In the genomic region with DNA sequence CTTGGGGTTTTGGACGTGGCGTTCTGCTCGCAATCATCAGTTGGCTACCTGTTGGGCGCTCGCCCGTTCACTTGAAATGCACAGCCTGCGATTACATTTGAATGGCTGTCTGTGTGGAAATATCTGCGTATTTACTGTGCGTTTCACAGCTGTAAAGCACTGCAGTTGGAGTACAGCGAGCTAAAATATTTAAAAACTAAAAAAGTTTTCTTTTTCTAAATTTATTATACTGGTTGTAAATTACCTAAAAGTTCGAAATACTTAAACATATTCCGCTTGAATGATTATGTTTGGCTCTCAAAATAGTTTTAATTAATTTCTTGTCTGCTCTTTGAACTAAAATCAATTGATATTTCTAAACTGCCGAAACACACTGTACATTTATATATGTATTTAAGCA, we compare ENCODE assay signal across 1 fruit fly cellular context.
TF ChIP-seq lines count a peak whose summit lies in the region.

No protein-coding gene starts in this region.

TF ChIP-seq in whole organism, embryonic, 481 proteins besides CTCF, POLR2A, EP300 and RAD21 (continued from another document):
- no peak for TF ChIP-seq ATbp (GFP tag; optimal IDR thresholded peaks at IDR 0.05; lab: Kevin White, UChicago)
- no peak for TF ChIP-seq NC2α (GFP tag; optimal IDR thresholded peaks at IDR 0.05; lab: Kevin White, UChicago)
- TF ChIP-seq ham (GFP tag; IDR thresholded peaks at IDR 0.05; lab: Robert Waterston, UW) = no peak
- 0 out of 2 replicates have a peak, but pooled peaks have one; percentile 6 for TF ChIP-seq CG6689 (GFP tag; IDR thresholded peaks at IDR 0.05; lab: Robert Waterston, UW)
- TF ChIP-seq ssp (GFP tag; IDR thresholded peaks at IDR 0.05; lab: Robert Waterston, UW) = no peak
- no peak for TF ChIP-seq CG34224 (GFP tag; IDR thresholded peaks at IDR 0.05; lab: Robert Waterston, UW; ENCODE audit: partially characterized antibody)
- TF ChIP-seq CG8281 (tag; optimal IDR thresholded peaks at IDR 0.05; lab: Kevin White, UChicago) = no peak
- no peak for TF ChIP-seq Dref (GFP tag; IDR thresholded peaks at IDR 0.05; lab: Robert Waterston, UW)
- no peak for TF ChIP-seq h (optimal IDR thresholded peaks at IDR 0.05; lab: Kevin White, UChicago)
- TF ChIP-seq odd (GFP tag; optimal IDR thresholded peaks at IDR 0.05; lab: Kevin White, UChicago) = no peak
- TF ChIP-seq schlank (tag; optimal IDR thresholded peaks at IDR 0.05; lab: Kevin White, UChicago) = no peak
- TF ChIP-seq vvl (GFP tag; IDR thresholded peaks at IDR 0.05; lab: Robert Waterston, UW) = 0 out of 2 replicates have a peak, but pooled peaks have one; percentile 6
- TF ChIP-seq Bdp1 (GFP tag; optimal IDR thresholded peaks at IDR 0.05; lab: Kevin White, UChicago) = no peak
- no peak for TF ChIP-seq CG17802 (tag; optimal IDR thresholded peaks at IDR 0.05; lab: Kevin White, UChicago)
- no peak for TF ChIP-seq yki (optimal IDR thresholded peaks at IDR 0.05; lab: Kevin White, UChicago)
- no peak for TF ChIP-seq al (GFP tag; IDR thresholded peaks at IDR 0.05; lab: Robert Waterston, UW)
- TF ChIP-seq pan (optimal IDR thresholded peaks at IDR 0.05; lab: Kevin White, UChicago) = no peak
- no peak for TF ChIP-seq pan (GFP tag; optimal IDR thresholded peaks at IDR 0.05 in 1 of 2, IDR thresholded peaks at IDR 0.05 in 1 of 2)
- peak; percentile 6 for TF ChIP-seq Oli (tag; optimal IDR thresholded peaks at IDR 0.05; lab: Kevin White, UChicago)
- TF ChIP-seq CG10654 (GFP tag; optimal IDR thresholded peaks at IDR 0.05; lab: Kevin White, UChicago) = no peak
- no peak for TF ChIP-seq CG18764 (GFP tag; optimal IDR thresholded peaks at IDR 0.05; lab: Kevin White, UChicago)
- TF ChIP-seq CG12659 (GFP tag; optimal IDR thresholded peaks at IDR 0.05; lab: Kevin White, UChicago) = no peak
- no peak for TF ChIP-seq CG7963 (GFP tag; IDR thresholded peaks at IDR 0.05; lab: Robert Waterston, UW; ENCODE audit: partially characterized antibody)
- no peak for TF ChIP-seq scrt (GFP tag; optimal IDR thresholded peaks at IDR 0.05; lab: Kevin White, UChicago)
- no peak for TF ChIP-seq Sin3A (optimal IDR thresholded peaks at IDR 0.05; lab: Kevin White, UChicago)
- TF ChIP-seq CG13424 (tag; optimal IDR thresholded peaks at IDR 0.05; lab: Kevin White, UChicago) = no peak
- TF ChIP-seq CG15011 (GFP tag; optimal IDR thresholded peaks at IDR 0.05; lab: Kevin White, UChicago) = no peak
- peak; percentile 25 for TF ChIP-seq CG15269 (tag; optimal IDR thresholded peaks at IDR 0.05; lab: Kevin White, UChicago)
- TF ChIP-seq Hr51 (GFP tag; optimal IDR thresholded peaks at IDR 0.05; lab: Kevin White, UChicago) = peak in 1 of 2 experiments; percentile 22
- peak; percentile 10 for TF ChIP-seq lilli (GFP tag; optimal IDR thresholded peaks at IDR 0.05; lab: Kevin White, UChicago)
- TF ChIP-seq CG8359 (GFP tag; optimal IDR thresholded peaks at IDR 0.05; lab: Kevin White, UChicago; ENCODE audit: borderline replicate concordance) = no peak
- peak; percentile 12 for TF ChIP-seq CG2678 (tag; optimal IDR thresholded peaks at IDR 0.05; lab: Kevin White, UChicago)
- no peak for TF ChIP-seq CG9609 (GFP tag; optimal IDR thresholded peaks at IDR 0.05; lab: Kevin White, UChicago)
- no peak for TF ChIP-seq CG10147 (GFP tag; optimal IDR thresholded peaks at IDR 0.05; lab: Kevin White, UChicago)
- 0 out of 2 replicates have a peak, but pooled peaks have one; percentile 7 for TF ChIP-seq chm (GFP tag; IDR thresholded peaks at IDR 0.05; lab: Robert Waterston, UW)
- TF ChIP-seq CG1832 (GFP tag; optimal IDR thresholded peaks at IDR 0.05; lab: Kevin White, UChicago) = no peak
- TF ChIP-seq H2.0 (GFP tag; IDR thresholded peaks at IDR 0.05; lab: Robert Waterston, UW) = no peak
- no peak for TF ChIP-seq CG32532 (GFP tag; IDR thresholded peaks at IDR 0.05; lab: Robert Waterston, UW)
- TF ChIP-seq CG8478 (optimal IDR thresholded peaks at IDR 0.05; lab: Kevin White, UChicago) = no peak
- no peak for TF ChIP-seq CG31441 (GFP tag; IDR thresholded peaks at IDR 0.05; lab: Robert Waterston, UW)
- no peak for TF ChIP-seq Atf-2 (GFP tag; optimal IDR thresholded peaks at IDR 0.05; lab: Kevin White, UChicago)
- TF ChIP-seq kah (GFP tag; optimal IDR thresholded peaks at IDR 0.05; lab: Kevin White, UChicago) = peak; percentile 5
- TF ChIP-seq CG14710 (tag; optimal IDR thresholded peaks at IDR 0.05; lab: Kevin White, UChicago) = no peak
- peak; percentile 6 for TF ChIP-seq CoRest (tag; optimal IDR thresholded peaks at IDR 0.05; lab: Kevin White, UChicago)
- TF ChIP-seq Elba2 (GFP tag; optimal IDR thresholded peaks at IDR 0.05; lab: Kevin White, UChicago) = no peak
- TF ChIP-seq sna (GFP tag; IDR thresholded peaks at IDR 0.05; lab: Robert Waterston, UW; ENCODE audit: partially characterized antibody) = no peak
- TF ChIP-seq crol (GFP tag; IDR thresholded peaks at IDR 0.05; lab: Robert Waterston, UW) = no peak
